Fruit fly (Drosophila melanogaster) whole organism, prepupa: ENCODE results near the gene Nelf-E.

Experiments used
- CG11294 ChIP-seq: fragments of 200-800 bp; sonication (Bioruptor generic); IDR thresholded peaks from 2 replicates; pipeline ENCODE4 v1.3.6; 2022; ENCODE audit warnings: missing biosample characterization, missing genetic modification characterization
- CG32006 ChIP-seq: fragments of 200-800 bp; sonication (Bioruptor generic); optimal IDR thresholded peaks from 3 replicates; lab custom pipeline; 2017; ENCODE audit warnings: missing biosample characterization, mild to moderate bottlenecking, missing genetic modification characterization
- CG3919 ChIP-seq: fragments of 200-800 bp; sonication (Bioruptor generic); optimal IDR thresholded peaks from 3 replicates; lab custom pipeline; 2016; ENCODE audit warnings: missing biosample characterization, missing genetic modification characterization
- CG6808 ChIP-seq: fragments of 200-800 bp; sonication (Bioruptor generic); optimal IDR thresholded peaks from 3 replicates; lab custom pipeline; 2017; ENCODE audit warnings: missing biosample characterization, missing genetic modification characterization, mild to moderate bottlenecking, moderate library complexity, missing genetic modification reagents
- CG8119 ChIP-seq: fragments of 200-800 bp; sonication (Bioruptor generic); IDR thresholded peaks from 3 replicates; pipeline ENCODE4 v1.3.6; 2022; ENCODE audit warnings: missing biosample characterization, missing genetic modification characterization
- CG9139 ChIP-seq: fragments of 200-800 bp; sonication (Bioruptor generic); optimal IDR thresholded peaks from 3 replicates; lab custom pipeline; 2017; ENCODE audit warnings: missing biosample characterization, mild to moderate bottlenecking, missing genetic modification characterization
- Eip75B ChIP-seq: fragments of 200-800 bp; sonication (Bioruptor generic); optimal IDR thresholded peaks from 3 replicates; lab custom pipeline; 2016; ENCODE audit warnings: missing biosample characterization, missing genetic modification characterization
- Eip78C ChIP-seq: fragments of 200-800 bp; sonication (Bioruptor generic); peaks from one replicate; lab custom pipeline; 2016; ENCODE audit warnings: missing biosample characterization, missing genetic modification characterization
- Gug ChIP-seq: fragments of 200-800 bp; sonication (Bioruptor generic); IDR thresholded peaks from 2 replicates; pipeline ENCODE4 v1.3.6; 2022; ENCODE audit warnings: missing biosample characterization, missing genetic modification characterization
- Hr39 ChIP-seq: fragments of 200-800 bp; sonication (Bioruptor generic); optimal IDR thresholded peaks from 2 replicates; lab custom pipeline; 2016; ENCODE audit warnings: missing biosample characterization, missing genetic modification characterization
- dac ChIP-seq: fragments of 200-800 bp; sonication (Bioruptor generic); optimal IDR thresholded peaks from 2 replicates; lab custom pipeline; 2017; ENCODE audit warnings: missing biosample characterization, mild to moderate bottlenecking, missing genetic modification characterization
- dsx ChIP-seq: fragments of 200-800 bp; optimal IDR thresholded peaks from 3 replicates; lab custom pipeline; 2019; ENCODE audit warnings: missing biosample characterization, mild to moderate bottlenecking, missing genetic modification characterization, moderate library complexity; ENCODE audit not compliant: poor library complexity, severe bottlenecking
- eg ChIP-seq: fragments of 200-800 bp; sonication (Bioruptor generic); IDR thresholded peaks from 3 replicates; pipeline ENCODE4 v1.3.6; 2022; ENCODE audit warnings: missing biosample characterization, missing genetic modification characterization
- pdm3 ChIP-seq: fragments of 200-800 bp; sonication (Bioruptor generic); optimal IDR thresholded peaks from 3 replicates; lab custom pipeline; 2016; ENCODE audit warnings: missing biosample characterization, missing genetic modification characterization
- ss ChIP-seq, 2 experiments: fragments of 200-800 bp; sonication (Bioruptor generic); optimal IDR thresholded peaks; 2 replicates in 1 of 2; 3 replicates in 1 of 2; lab custom pipeline; 2017 to 2018; ENCODE audit warnings: mild to moderate bottlenecking in 2 of 2, missing biosample characterization in 2 of 2, missing genetic modification characterization in 2 of 2, moderate library complexity in 1 of 2
- svp ChIP-seq: fragments of 200-800 bp; sonication (Bioruptor generic); peaks from one replicate; lab custom pipeline; 2016; ENCODE audit warnings: missing biosample characterization, missing genetic modification characterization
- vri ChIP-seq: fragments of 200-800 bp; sonication (Bioruptor generic); optimal IDR thresholded peaks from 3 replicates; lab custom pipeline; 2016; ENCODE audit warnings: missing biosample characterization, mild to moderate bottlenecking, missing genetic modification characterization

Nelf-E gene

DNA sequence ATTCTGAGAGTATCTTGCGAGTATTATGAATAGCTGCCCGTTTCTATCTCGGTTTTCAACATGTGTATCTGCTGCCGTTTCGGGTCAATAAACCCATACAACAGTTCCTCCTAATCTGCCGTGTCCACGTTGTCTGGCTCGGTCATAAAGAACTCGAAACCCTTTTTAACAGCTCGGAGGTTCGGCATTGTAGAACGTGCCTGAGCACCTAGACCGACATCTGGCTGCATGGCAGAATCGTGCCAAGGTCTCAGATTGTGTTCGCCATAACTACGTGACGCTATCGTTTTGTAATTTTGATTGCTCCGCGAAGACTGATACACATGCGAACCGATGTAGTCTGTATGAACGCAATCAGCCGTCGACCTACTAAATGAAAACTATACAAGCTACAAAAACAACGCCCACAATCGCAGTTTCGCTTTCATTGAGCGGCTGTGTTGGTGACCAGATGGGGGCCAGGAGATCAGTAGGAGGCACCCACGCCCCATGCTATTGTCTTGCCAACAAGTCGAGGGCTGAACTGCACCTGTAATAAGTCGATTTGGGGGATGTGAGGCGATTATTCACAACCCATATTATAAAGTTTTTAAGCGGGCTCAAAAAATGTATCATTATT, 46.5 kb downstream of the Nelf-E start:
- no peak for TF ChIP-seq Gug (GFP tag; lab: Robert Waterston, UW)
- TF ChIP-seq pdm3 (GFP tag; lab: Kevin White, UChicago), result no peak
- TF ChIP-seq vri (GFP tag; lab: Kevin White, UChicago), result no peak
- no peak for TF ChIP-seq CG3919 (GFP tag; lab: Kevin White, UChicago)
- TF ChIP-seq, all 60 proteins: peak for 0

- TF ChIP-seq dsx (GFP tag; lab: Kevin White, UChicago) (no peak), CG32006 (GFP tag; lab: Kevin White, UChicago) (no peak)
Measured at dm6 chr3L:8553125-8553524, 47.6 kb downstream of the Nelf-E start.

DNA sequence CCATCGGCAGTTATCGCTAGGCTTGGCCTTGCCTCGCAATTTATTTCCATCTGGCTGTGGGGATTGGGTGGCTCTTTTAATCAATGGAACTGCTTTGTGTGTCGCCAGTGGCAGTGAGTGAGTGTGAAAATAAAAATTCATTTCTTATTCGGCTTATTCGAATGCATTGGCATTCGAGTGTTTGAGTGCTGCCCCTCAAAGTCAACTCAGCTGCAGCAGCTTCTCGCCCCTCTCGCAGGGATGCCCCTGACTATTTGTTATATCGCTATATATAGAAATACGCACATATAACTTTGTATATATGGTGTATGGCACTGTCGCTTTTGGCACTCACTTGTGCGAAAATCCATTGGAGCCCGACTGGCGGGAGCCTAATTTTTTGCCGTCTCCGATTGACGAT, 49.8 kb downstream of the Nelf-E start:
- peak; percentile 41 for TF ChIP-seq dsx (GFP tag; lab: Kevin White, UChicago)
- TF ChIP-seq CG9139 (GFP tag; lab: Kevin White, UChicago), result no peak
- TF ChIP-seq CG11294 (GFP tag; lab: Robert Waterston, UW), result no peak
- peak in 1 of 2 experiments; percentile 32 for TF ChIP-seq ss (GFP tag; optimal IDR thresholded peaks at IDR 0.05; lab: Kevin White, UChicago)
- TF ChIP-seq CG6808 (GFP tag; lab: Kevin White, UChicago), result peak; percentile 20
- no peak for TF ChIP-seq Hr39 (GFP tag; lab: Kevin White, UChicago)
- TF ChIP-seq svp (GFP tag; lab: Kevin White, UChicago), result peak; percentile 85
- peak; percentile 5 for TF ChIP-seq CG32006 (GFP tag; lab: Kevin White, UChicago)
- TF ChIP-seq CG8119 (GFP tag; lab: Robert Waterston, UW), result peak; percentile 30; the same call in 1 of the 3 replicates
- TF ChIP-seq eg (GFP tag; lab: Robert Waterston, UW), result 0 out of 3 replicates have a peak, but pooled peaks have one; percentile 29
- TF ChIP-seq Eip75B (GFP tag; lab: Kevin White, UChicago), result peak; percentile 20
- TF ChIP-seq dac (GFP tag; lab: Kevin White, UChicago), result no peak
- TF ChIP-seq Eip78C (GFP tag; lab: Kevin White, UChicago), result peak; percentile 52
